Fruit fly (Drosophila melanogaster) whole organism, prepupa: ENCODE measurements around the gene CG15877.

ENCODE experiments used
- Blimp-1 ChIP-seq: fragments of 200-800 bp; sonication (Bioruptor generic); optimal IDR thresholded peaks from 3 replicates; lab custom pipeline; 2017; ENCODE audit warnings: missing biosample characterization, missing genetic modification characterization, mild to moderate bottlenecking, moderate library complexity, missing genetic modification reagents
- CG11294 ChIP-seq: fragments of 200-800 bp; sonication (Bioruptor generic); IDR thresholded peaks from 2 replicates; pipeline ENCODE4 v1.3.6; 2022; ENCODE audit warnings: missing biosample characterization, missing genetic modification characterization
- CG11762 ChIP-seq: fragments of 200-800 bp; sonication (Bioruptor generic); optimal IDR thresholded peaks from 3 replicates; lab custom pipeline; 2016; ENCODE audit warnings: missing biosample characterization, missing genetic modification characterization; ENCODE audit not compliant: insufficient read depth
- CG6792 ChIP-seq: fragments of 200-800 bp; sonication (Bioruptor generic); optimal IDR thresholded peaks from 3 replicates; lab custom pipeline; 2016; ENCODE audit warnings: missing biosample characterization, missing genetic modification characterization
- CG6808 ChIP-seq: fragments of 200-800 bp; sonication (Bioruptor generic); optimal IDR thresholded peaks from 3 replicates; lab custom pipeline; 2017; ENCODE audit warnings: missing biosample characterization, missing genetic modification characterization, mild to moderate bottlenecking, moderate library complexity, missing genetic modification reagents
- CG6854 ChIP-seq: fragments of 200-800 bp; sonication (Bioruptor generic); optimal IDR thresholded peaks from 2 replicates; lab custom pipeline; 2017; ENCODE audit warnings: missing biosample characterization, mild to moderate bottlenecking, missing genetic modification characterization
- CG7368 ChIP-seq: fragments of 200-800 bp; sonication (Bioruptor generic); optimal IDR thresholded peaks from 3 replicates; lab custom pipeline; 2016; ENCODE audit warnings: missing biosample characterization, missing genetic modification characterization
- CG8319 ChIP-seq: fragments of 200-800 bp; sonication (Bioruptor generic); optimal IDR thresholded peaks from 3 replicates; lab custom pipeline; 2016; ENCODE audit warnings: missing biosample characterization, missing genetic modification characterization
- Hr38 ChIP-seq: sonication (Bioruptor generic); optimal IDR thresholded peaks from 2 replicates; lab custom pipeline; 2016; ENCODE audit warnings: missing biosample characterization, missing genetic modification characterization
- Lpt ChIP-seq: fragments of 200-800 bp; sonication (Bioruptor generic); optimal IDR thresholded peaks from 3 replicates; lab custom pipeline; 2016; ENCODE audit warnings: missing biosample characterization, missing genetic modification characterization
- Sox102F ChIP-seq: fragments of 200-800 bp; sonication (Bioruptor generic); optimal IDR thresholded peaks from 2 replicates; lab custom pipeline; 2016; ENCODE audit warnings: missing biosample characterization, mild to moderate bottlenecking, missing genetic modification characterization
- Sox14 ChIP-seq: fragments of 200-800 bp; sonication (Bioruptor generic); optimal IDR thresholded peaks from 3 replicates; lab custom pipeline; 2016; ENCODE audit warnings: missing biosample characterization, missing genetic modification characterization
- fkh ChIP-seq: fragments of 200-800 bp; sonication (Bioruptor generic); optimal IDR thresholded peaks from 3 replicates; lab custom pipeline; 2017; ENCODE audit warnings: missing biosample characterization, mild to moderate bottlenecking, missing genetic modification characterization, moderate library complexity
- ss ChIP-seq, 2 experiments: fragments of 200-800 bp; sonication (Bioruptor generic); optimal IDR thresholded peaks; 2 replicates in 1 of 2; 3 replicates in 1 of 2; lab custom pipeline; 2017 to 2018; ENCODE audit warnings: mild to moderate bottlenecking in 2 of 2, missing biosample characterization in 2 of 2, missing genetic modification characterization in 2 of 2, moderate library complexity in 1 of 2

DNA sequence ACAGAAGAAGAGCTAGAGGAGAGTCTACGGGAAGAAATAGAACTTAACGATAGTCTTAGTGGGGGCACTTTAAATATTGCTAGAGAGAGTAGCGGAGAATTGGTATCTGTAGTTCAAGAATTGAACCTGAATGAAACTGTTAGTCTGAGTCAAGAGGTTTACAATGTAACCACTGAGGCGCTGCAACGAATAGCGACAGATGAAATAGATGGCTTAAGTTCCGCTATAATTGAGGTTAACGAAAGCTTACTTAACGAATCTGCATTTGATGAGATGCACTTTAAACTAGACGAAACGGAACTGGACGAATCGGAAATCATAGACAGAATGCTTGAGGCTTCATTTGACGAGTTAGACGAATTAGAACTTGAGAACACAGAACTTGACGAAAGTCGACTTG, 29.9 kb upstream of the CG15877 start:
- TF ChIP-seq fkh (GFP tag; lab: Kevin White, UChicago) (no peak), CG6808 (GFP tag; lab: Kevin White, UChicago) (no peak), CG11762 (no peak), Blimp-1 (no peak), Lpt (GFP tag; lab: Kevin White, UChicago) (no peak), CG7368 (GFP tag; lab: Kevin White, UChicago) (no peak), CG6854 (no peak), Hr38 (GFP tag; lab: Kevin White, UChicago) (no peak), CG8319 (no peak), CG11294 (GFP tag; lab: Robert Waterston, UW) (no peak), Sox102F (GFP tag; lab: Kevin White, UChicago) (no peak), CG6792 (GFP tag; lab: Kevin White, UChicago) (no peak), ss (GFP tag; optimal IDR thresholded peaks at IDR 0.05; lab: Kevin White, UChicago) (no peak), Sox14 (GFP tag; lab: Kevin White, UChicago) (no peak)
